Worm (Caenorhabditis elegans) whole organism, L3 larva: ENCODE results near the gene C25F9.10.

ENCODE experiments used
- R02D3.7 ChIP-seq: fragments of 150-350 bp; optimal IDR thresholded peaks from 2 replicates; lab custom pipeline; 2014; ENCODE audit warnings: missing biosample characterization, missing genetic modification characterization
- ama-1 ChIP-seq: fragments of 150-350 bp; optimal IDR thresholded peaks from 2 replicates; lab custom pipeline; 2018
- ceh-16 ChIP-seq: sonication (generic microtip); optimal IDR thresholded peaks from 2 replicates; lab custom pipeline; 2017; ENCODE audit warnings: missing biosample characterization, missing genetic modification characterization
- ceh-28 ChIP-seq: fragments of 150-350 bp; optimal IDR thresholded peaks from 2 replicates; lab custom pipeline; 2014; ENCODE audit warnings: missing biosample characterization, missing genetic modification reagents, missing genetic modification characterization
- ceh-9 ChIP-seq: sonication (generic microtip); optimal IDR thresholded peaks from 2 replicates; lab custom pipeline; 2018; ENCODE audit warnings: missing biosample characterization, missing genetic modification characterization
- daf-12 ChIP-seq: fragments of 150-350 bp; optimal IDR thresholded peaks from 2 replicates; lab custom pipeline; 2014; ENCODE audit warnings: missing biosample characterization, missing genetic modification reagents, missing genetic modification characterization
- egl-27 ChIP-seq: sonication (generic microtip); optimal IDR thresholded peaks from 4 replicates; lab custom pipeline; 2017; ENCODE audit warnings: missing biosample characterization, missing genetic modification reagents, missing genetic modification characterization
- egl-5 ChIP-seq: fragments of 150-350 bp; optimal IDR thresholded peaks from 2 replicates; lab custom pipeline; 2017; ENCODE audit warnings: missing biosample characterization, missing genetic modification reagents, missing genetic modification characterization, inconsistent platforms
- elt-1 ChIP-seq: fragments of 150-350 bp; optimal IDR thresholded peaks from 2 replicates; lab custom pipeline; 2014; ENCODE audit warnings: missing biosample characterization, missing genetic modification characterization
- elt-2 ChIP-seq: sonication (generic microtip); optimal IDR thresholded peaks from 2 replicates; lab custom pipeline; 2016; ENCODE audit warnings: missing genetic modification reagents, mild to moderate bottlenecking, missing genetic modification characterization, missing compliant biosample characterization
- elt-3 ChIP-seq, 3 experiments: fragments of 150-350 bp in 1 of 3; sonication (generic microtip) in 2 of 3; optimal IDR thresholded peaks; 2 replicates in 2 of 3; 4 replicates in 1 of 3; lab custom pipeline; 2014 to 2017; ENCODE audit warnings: missing biosample characterization in 3 of 3, missing genetic modification characterization in 3 of 3
- fkh-10 ChIP-seq: sonication (generic microtip); optimal IDR thresholded peaks from 2 replicates; lab custom pipeline; 2017; ENCODE audit warnings: missing biosample characterization, missing genetic modification reagents, missing genetic modification characterization
- fos-1 ChIP-seq: fragments of 150-350 bp; optimal IDR thresholded peaks from 2 replicates; lab custom pipeline; 2014; ENCODE audit warnings: missing biosample characterization, missing genetic modification characterization
- hmg-11 ChIP-seq: sonication (generic microtip); optimal IDR thresholded peaks from 2 replicates; lab custom pipeline; 2016; ENCODE audit warnings: missing genetic modification characterization, missing compliant biosample characterization
- jun-1 ChIP-seq: fragments of 150-350 bp; optimal IDR thresholded peaks from 2 replicates; lab custom pipeline; 2014; ENCODE audit warnings: missing biosample characterization, missing genetic modification reagents, missing genetic modification characterization
- lin-39 ChIP-seq: fragments of 150-350 bp; optimal IDR thresholded peaks from 2 replicates; lab custom pipeline; 2018; ENCODE audit warnings: missing biosample characterization, missing genetic modification reagents, missing genetic modification characterization
- lsy-12 ChIP-seq: sonication (generic microtip); optimal IDR thresholded peaks from 2 replicates; lab custom pipeline; 2016; ENCODE audit warnings: mild to moderate bottlenecking, missing genetic modification characterization, missing compliant biosample characterization
- mdl-1 ChIP-seq: fragments of 150-350 bp; optimal IDR thresholded peaks from 2 replicates; lab custom pipeline; 2014; ENCODE audit warnings: missing biosample characterization, missing genetic modification characterization
- nfya-1 ChIP-seq: sonication (generic microtip); optimal IDR thresholded peaks from 2 replicates; lab custom pipeline; 2017; ENCODE audit warnings: missing genetic modification characterization, mild to moderate bottlenecking, missing compliant biosample characterization, antibody characterized with exemption, moderate library complexity; ENCODE audit not compliant: insufficient read depth
- nhr-12 ChIP-seq: fragments of 150-350 bp; optimal IDR thresholded peaks from 2 replicates; lab custom pipeline; 2014; ENCODE audit warnings: missing biosample characterization, missing genetic modification characterization
- nhr-237 ChIP-seq: fragments of 150-350 bp; optimal IDR thresholded peaks from 2 replicates; lab custom pipeline; 2014; ENCODE audit warnings: missing biosample characterization, missing genetic modification characterization
- nhr-43 ChIP-seq: sonication (generic microtip); optimal IDR thresholded peaks from 2 replicates; lab custom pipeline; 2016; ENCODE audit warnings: mild to moderate bottlenecking, missing genetic modification characterization, missing compliant biosample characterization; ENCODE audit not compliant: poor library complexity, severe bottlenecking
- nhr-67 ChIP-seq: fragments of 150-350 bp; optimal IDR thresholded peaks from 2 replicates; lab custom pipeline; 2014; ENCODE audit warnings: missing biosample characterization, missing genetic modification characterization
- nhr-76 ChIP-seq: fragments of 150-350 bp; sonication (generic microtip); optimal IDR thresholded peaks from 5 replicates; lab custom pipeline; 2014; ENCODE audit warnings: missing biosample characterization, missing genetic modification characterization
- pha-4 ChIP-seq: fragments of 150-350 bp; optimal IDR thresholded peaks from 2 replicates; lab custom pipeline; 2014; ENCODE audit warnings: missing biosample characterization, missing genetic modification reagents, missing genetic modification characterization
- pqm-1 ChIP-seq: fragments of 150-350 bp; optimal IDR thresholded peaks from 2 replicates; lab custom pipeline; 2017; ENCODE audit warnings: missing biosample characterization, missing genetic modification characterization, inconsistent platforms
- sea-2 ChIP-seq: fragments of 150-350 bp; sonication (generic microtip); optimal IDR thresholded peaks from 4 replicates; lab custom pipeline; 2014; ENCODE audit warnings: missing biosample characterization, missing genetic modification reagents, missing genetic modification characterization
- skn-1 ChIP-seq: fragments of 150-350 bp; optimal IDR thresholded peaks from 2 replicates; lab custom pipeline; 2014; ENCODE audit warnings: missing biosample characterization, missing genetic modification characterization
- snpc-4 ChIP-seq: fragments of 150-350 bp; optimal IDR thresholded peaks from 2 replicates; lab custom pipeline; 2014; ENCODE audit warnings: missing biosample characterization, missing genetic modification characterization
- unc-39 ChIP-seq: sonication (generic microtip); optimal IDR thresholded peaks from 4 replicates; lab custom pipeline; 2017; ENCODE audit warnings: missing biosample characterization, missing genetic modification characterization
- zag-1 ChIP-seq: fragments of 150-350 bp; optimal IDR thresholded peaks from 2 replicates; lab custom pipeline; 2014; ENCODE audit warnings: missing biosample characterization, missing genetic modification characterization
- ztf-11 ChIP-seq: fragments of 150-350 bp; optimal IDR thresholded peaks from 2 replicates; lab custom pipeline; 2014; ENCODE audit warnings: missing biosample characterization, missing genetic modification characterization
- ztf-4 ChIP-seq: fragments of 150-350 bp; optimal IDR thresholded peaks from 2 replicates; lab custom pipeline; 2014; ENCODE audit warnings: missing biosample characterization, missing genetic modification characterization

The C25F9.10 gene

ce11 chrV:19371253-19371652 is 34.3 kb upstream of the C25F9.10 start, which contains the start of gene Y43F8A.2:
Y43F8A.2 (plus strand) TSS chrV:19371553.
- TF ChIP-seq snpc-4 (tag; lab: Kevin White, UChicago) = no peak
- TF ChIP-seq nhr-76 = no peak
- no peak for TF ChIP-seq sea-2 (GFP tag; lab: Kevin White, UChicago)
- TF ChIP-seq nhr-237 = no peak
- TF ChIP-seq nhr-43 (tag; lab: Kevin White, UChicago) = no peak
- no peak for TF ChIP-seq elt-1 (tag; lab: Kevin White, UChicago)
- TF ChIP-seq lin-39 (tag; lab: Kevin White, UChicago) = no peak
- no peak for TF ChIP-seq ceh-16 (tag; lab: Kevin White, UChicago)
- TF ChIP-seq fos-1 (tag; lab: Kevin White, UChicago) = no peak

- TF ChIP-seq jun-1 (tag; lab: Kevin White, UChicago) (no peak), ceh-28 (tag; lab: Kevin White, UChicago) (no peak), nhr-67 (tag; lab: Kevin White, UChicago) (no peak), lin-39 (tag; lab: Kevin White, UChicago) (no peak), nhr-237 (no peak), R02D3.7 (no peak), skn-1 (tag; lab: Kevin White, UChicago) (no peak), egl-5 (tag; lab: Kevin White, UChicago) (no peak), daf-12 (tag; lab: Kevin White, UChicago) (no peak), elt-3 (tag; optimal IDR thresholded peaks at IDR 0.05; lab: Kevin White, UChicago) (no peak), elt-2 (no peak), nhr-43 (tag; lab: Kevin White, UChicago) (no peak), ztf-11 (no peak), lsy-12 (no peak), ceh-16 (tag; lab: Kevin White, UChicago) (no peak), unc-39 (no peak)
- TF ChIP-seq, all 47 proteins: peak for 0
Observed at ce11 chrV:19371777-19372176, 33.8 kb upstream of the C25F9.10 start.

ce11 chrV:19377014-19377494 is 28.5 kb upstream of the C25F9.10 start, which contains the start of gene nceh-1:
nceh-1 (plus strand) TSS chrV:19377444.
- TF ChIP-seq fkh-10 (GFP tag; lab: Kevin White, UChicago) (no peak), nhr-12 (no peak), pha-4 (tag; lab: Kevin White, UChicago) (peak; percentile 85), pqm-1 (tag; lab: Kevin White, UChicago) (peak; percentile 21), ztf-4 (no peak), zag-1 (tag; lab: Kevin White, UChicago) (no peak), egl-27 (tag; lab: Kevin White, UChicago) (no peak), elt-2 (peak; percentile 85)
- TF ChIP-seq, all 47 proteins: peak for 3

ce11 chrV:19380968-19381367 is 24.6 kb upstream of the C25F9.10 start, which contains the start of gene srw-84:
srw-84 (plus strand) TSS chrV:19381268.
- TF ChIP-seq nhr-237 = no peak
- TF ChIP-seq elt-3 (tag; optimal IDR thresholded peaks at IDR 0.05; lab: Kevin White, UChicago) = no peak
- TF ChIP-seq nhr-67 (tag; lab: Kevin White, UChicago) = no peak

- no peak for TF ChIP-seq nhr-43 (tag; lab: Kevin White, UChicago)
- no peak for TF ChIP-seq nhr-67 (tag; lab: Kevin White, UChicago)
- no peak for TF ChIP-seq fkh-10 (GFP tag; lab: Kevin White, UChicago)
- no peak for TF ChIP-seq nfya-1 (tag; lab: Kevin White, UChicago)
- TF ChIP-seq ama-1 = no peak
- TF ChIP-seq snpc-4 (tag; lab: Kevin White, UChicago) = no peak
- no peak for TF ChIP-seq elt-2
- TF ChIP-seq mdl-1 (tag; lab: Kevin White, UChicago) = no peak
- no peak for TF ChIP-seq ceh-9 (tag; lab: Kevin White, UChicago)
- no peak for TF ChIP-seq ztf-11
Observed at ce11 chrV:19390029-19390428, 15.5 kb upstream of the C25F9.10 start, which contains the start of gene slcr-46.2. slcr-46.2 (minus strand) TSS chrV:19390129.

- no peak for TF ChIP-seq egl-5 (tag; lab: Kevin White, UChicago)
- TF ChIP-seq nfya-1 (tag; lab: Kevin White, UChicago) = peak; percentile 33
- peak; percentile 55 for TF ChIP-seq hmg-11 (tag; lab: Kevin White, UChicago)
Observed at ce11 chrV:19391242-19391641, 14.3 kb upstream of the C25F9.10 start.
